Worm (Caenorhabditis elegans) whole organism, L4 larva: ENCODE data around the gene Y27F2A.10.

Source experiments
- R02D3.7 ChIP-seq: fragments of 150-350 bp; sonication (generic microtip); optimal IDR thresholded peaks from 3 replicates; lab custom pipeline; 2014; ENCODE audit warnings: missing biosample characterization, missing genetic modification characterization
- Y48G9A.11 ChIP-seq: fragments of 200-800 bp; sonication (Bioruptor generic); IDR thresholded peaks from 2 replicates; pipeline ENCODE4 v1.3.6; 2022; ENCODE audit warnings: missing genetic modification reagents, missing genetic modification characterization, missing compliant biosample characterization
- aha-1 ChIP-seq: fragments of 150-350 bp; peaks from one replicate; lab custom pipeline; 2014; ENCODE audit warnings: missing biosample characterization, missing genetic modification characterization
- ama-1 ChIP-seq: fragments of 150-350 bp; optimal IDR thresholded peaks from 2 replicates; lab custom pipeline; 2014; ENCODE audit warnings: inconsistent platforms, mixed read lengths
- ceh-20 ChIP-seq: fragments of 200-800 bp; sonication (Bioruptor generic); IDR thresholded peaks from 2 replicates; pipeline ENCODE4 v1.3.6; 2022; ENCODE audit warnings: missing genetic modification reagents, missing genetic modification characterization, missing compliant biosample characterization
- cey-2 ChIP-seq: sonication (generic microtip); optimal IDR thresholded peaks from 3 replicates; lab custom pipeline; 2017; ENCODE audit warnings: missing genetic modification characterization, mild to moderate bottlenecking, missing compliant biosample characterization, antibody characterized with exemption, borderline replicate concordance; ENCODE audit not compliant: insufficient read depth
- daf-19 ChIP-seq: fragments of 200-800 bp; sonication (Bioruptor generic); conservative IDR thresholded peaks from 2 replicates; pipeline ENCODE4 v1.3.6; 2022; ENCODE audit warnings: missing genetic modification characterization, missing compliant biosample characterization
- dmd-6 ChIP-seq: fragments of 200-800 bp; sonication (Bioruptor generic); IDR thresholded peaks from 2 replicates; pipeline ENCODE4 v1.3.6; 2022; ENCODE audit warnings: missing genetic modification reagents, missing genetic modification characterization, missing compliant biosample characterization
- dmd-9 ChIP-seq: fragments of 200-800 bp; sonication (Bioruptor generic); IDR thresholded peaks from 2 replicates; pipeline ENCODE4 v1.3.6; 2022; ENCODE audit warnings: missing genetic modification reagents, missing genetic modification characterization, missing compliant biosample characterization
- fkh-10 ChIP-seq: fragments of 150-350 bp; optimal IDR thresholded peaks from 2 replicates; lab custom pipeline; 2014; ENCODE audit warnings: missing biosample characterization, missing genetic modification reagents, missing genetic modification characterization
- hif-1 ChIP-seq, 2 experiments: sonication (generic microtip); optimal IDR thresholded peaks; 2 replicates each; lab custom pipeline; 2016 to 2017; ENCODE audit warnings: missing compliant biosample characterization in 2 of 2, missing genetic modification characterization in 2 of 2, missing genetic modification reagents in 2 of 2, missing genotype in 2 of 2, mild to moderate bottlenecking in 1 of 2
- hlh-11 ChIP-seq: fragments of 200-800 bp; sonication (Bioruptor generic); optimal IDR thresholded peaks from 2 replicates; lab custom pipeline; 2018; ENCODE audit warnings: mild to moderate bottlenecking, missing genetic modification characterization, missing compliant biosample characterization
- hlh-30 ChIP-seq: sonication (generic microtip); optimal IDR thresholded peaks from 2 replicates; lab custom pipeline; 2017; ENCODE audit warnings: antibody characterized with exemption, mild to moderate bottlenecking, missing genetic modification characterization, missing compliant biosample characterization; ENCODE audit not compliant: insufficient read depth
- lin-13 ChIP-seq: fragments of 150-350 bp; optimal IDR thresholded peaks from 2 replicates; lab custom pipeline; 2014; ENCODE audit warnings: missing biosample characterization, missing genetic modification reagents, missing genetic modification characterization
- lin-15B ChIP-seq: fragments of 150-350 bp; sonication (generic microtip); optimal IDR thresholded peaks from 3 replicates; lab custom pipeline; 2014; ENCODE audit warnings: missing biosample characterization, missing genetic modification characterization
- lin-38 ChIP-seq: fragments of 200-800 bp; sonication (Bioruptor generic); IDR thresholded peaks from 2 replicates; pipeline ENCODE4 v1.3.6; 2022; ENCODE audit warnings: missing genetic modification reagents, missing genetic modification characterization, missing compliant biosample characterization
- madf-5 ChIP-seq, 2 experiments: fragments of 200-800 bp; sonication (Bioruptor generic); IDR thresholded peaks; 2 replicates each; pipeline ENCODE4 v1.3.6; 2022; ENCODE audit warnings: missing compliant biosample characterization in 2 of 2, missing genetic modification characterization in 2 of 2
- madf-9 ChIP-seq: fragments of 200-800 bp; sonication (Bioruptor generic); conservative IDR thresholded peaks from 2 replicates; pipeline ENCODE4 v1.3.6; 2022; ENCODE audit warnings: missing genetic modification reagents, missing genetic modification characterization, missing compliant biosample characterization
- nhr-10 ChIP-seq: fragments of 150-350 bp; optimal IDR thresholded peaks from 2 replicates; lab custom pipeline; 2014; ENCODE audit warnings: missing biosample characterization, missing genetic modification characterization
- nhr-111 ChIP-seq: fragments of 200-800 bp; sonication (Bioruptor generic); optimal IDR thresholded peaks from 2 replicates; lab custom pipeline; 2018; ENCODE audit warnings: mild to moderate bottlenecking, missing genetic modification characterization, missing compliant biosample characterization
- nhr-25 ChIP-seq: sonication (generic microtip); optimal IDR thresholded peaks from 2 replicates; lab custom pipeline; 2017; ENCODE audit warnings: missing genetic modification characterization, mild to moderate bottlenecking, missing compliant biosample characterization, antibody characterized with exemption, moderate library complexity, borderline replicate concordance; ENCODE audit not compliant: insufficient read depth
- nhr-41 ChIP-seq: fragments of 200-800 bp; sonication (Bioruptor generic); IDR thresholded peaks from 2 replicates; pipeline ENCODE4 v1.3.6; 2022; ENCODE audit warnings: missing genetic modification reagents, missing genetic modification characterization, missing compliant biosample characterization
- nhr-6 ChIP-seq: fragments of 150-350 bp; optimal IDR thresholded peaks from 2 replicates; lab custom pipeline; 2014; ENCODE audit warnings: missing biosample characterization, missing genetic modification characterization
- saeg-2 ChIP-seq: fragments of 200-800 bp; sonication (Bioruptor generic); IDR thresholded peaks from 2 replicates; pipeline ENCODE4 v1.3.6; 2022; ENCODE audit warnings: missing genetic modification reagents, missing genetic modification characterization, missing compliant biosample characterization
- sdz-12 ChIP-seq: fragments of 200-800 bp; sonication (Bioruptor generic); optimal IDR thresholded peaks from 2 replicates; lab custom pipeline; 2018; ENCODE audit warnings: mild to moderate bottlenecking, missing genetic modification characterization, missing compliant biosample characterization
- set-16 ChIP-seq: fragments of 200-800 bp; sonication (Bioruptor generic); IDR thresholded peaks from 2 replicates; pipeline ENCODE4 v1.3.6; 2022; ENCODE audit warnings: missing genetic modification reagents, missing genetic modification characterization, missing compliant biosample characterization
- snpc-1.2 ChIP-seq: fragments of 200-800 bp; sonication (Bioruptor generic); IDR thresholded peaks from 2 replicates; pipeline ENCODE4 v1.3.6; 2022; ENCODE audit warnings: missing genetic modification reagents, missing genetic modification characterization, missing compliant biosample characterization
- tra-1 ChIP-seq: fragments of 200-800 bp; sonication (Bioruptor generic); IDR thresholded peaks from 2 replicates; pipeline ENCODE4 v1.3.6; 2022; ENCODE audit warnings: missing genetic modification reagents, missing genetic modification characterization, missing compliant biosample characterization
- unc-62 ChIP-seq, 3 experiments: fragments of 150-350 bp in 1 of 3; sonication (generic microtip); optimal IDR thresholded peaks in 2 of 3; peaks in 1 of 3; 1 replicate in 1 of 3; 2 replicates in 2 of 3; lab custom pipeline; 2014 to 2017; ENCODE audit warnings: missing biosample characterization in 3 of 3, missing genetic modification characterization in 3 of 3, missing genetic modification reagents in 3 of 3, missing genotype in 1 of 3
- zag-1 ChIP-seq: fragments of 150-350 bp; optimal IDR thresholded peaks from 2 replicates; lab custom pipeline; 2014; ENCODE audit warnings: missing biosample characterization, missing genetic modification characterization
- ztf-7 ChIP-seq: fragments of 150-350 bp; optimal IDR thresholded peaks from 2 replicates; lab custom pipeline; 2014; ENCODE audit warnings: missing biosample characterization, missing genetic modification characterization

The Y27F2A.10 gene

ce11 chrII:3156749-3157148 lies 15.3 kb downstream of the Y27F2A.10 start, which contains the start of gene sri-33:
sri-33 (minus strand) TSS chrII:3156849.
- TF ChIP-seq sdz-12 (GFP tag; lab: Kevin White, UChicago) (no peak), aha-1 (peak; percentile 34)

ce11 chrII:3154383-3154782 lies 17.7 kb downstream of the Y27F2A.10 start, which contains the start of gene sri-32:
sri-32 (minus strand) TSS chrII:3154483.
- no peak for TF ChIP-seq tra-1 (GFP tag; lab: Robert Waterston, UW)
- no peak for TF ChIP-seq hif-1 (tag; optimal IDR thresholded peaks at IDR 0.05; lab: Kevin White, UChicago)
- no peak for TF ChIP-seq unc-62 (GFP tag; optimal IDR thresholded peaks at IDR 0.05 in 1 of 2; lab: Kevin White, UChicago)
- TF ChIP-seq unc-62 (tag; optimal IDR thresholded peaks at IDR 0.05; lab: Kevin White, UChicago): no peak
- no peak for TF ChIP-seq nhr-25 (tag; lab: Kevin White, UChicago)
- TF ChIP-seq hlh-11: no peak
- TF ChIP-seq lin-13 (GFP tag; lab: Kevin White, UChicago): no peak
- no peak for TF ChIP-seq daf-19 (GFP tag; lab: Robert Waterston, UW)
- no peak for TF ChIP-seq nhr-41 (GFP tag; lab: Robert Waterston, UW)
- no peak for TF ChIP-seq ama-1 (lab: Kevin White, UChicago)
- TF ChIP-seq lin-15B (tag; lab: Kevin White, UChicago): no peak
- no peak for TF ChIP-seq madf-9
- TF ChIP-seq dmd-9: no peak
- TF ChIP-seq ceh-20 (GFP tag; lab: Robert Waterston, UW): no peak
- TF ChIP-seq nhr-10 (tag; lab: Kevin White, UChicago): no peak

- TF ChIP-seq set-16 (GFP tag; lab: Robert Waterston, UW) (no peak), fkh-10 (GFP tag; lab: Kevin White, UChicago) (no peak), R02D3.7 (no peak), snpc-1.2 (GFP tag; lab: Robert Waterston, UW) (no peak), hlh-30 (tag; lab: Kevin White, UChicago) (no peak), nhr-111 (GFP tag; lab: Kevin White, UChicago) (no peak), nhr-6 (tag; lab: Kevin White, UChicago) (no peak), madf-5 (GFP tag; IDR thresholded peaks at IDR 0.05; lab: Robert Waterston, UW) (no peak)
Measured at ce11 chrII:3151615-3152014, 20.5 kb downstream of the Y27F2A.10 start, which contains the start of the genes T10D4.14 and T10D4.19. T10D4.14 (minus strand) TSS chrII:3151715. T10D4.19 (plus strand) TSS chrII:3151918.

- no peak for TF ChIP-seq Y48G9A.11
- TF ChIP-seq aha-1: peak; percentile 3
Measured at ce11 chrII:3149521-3150190, 22.4 kb downstream of the Y27F2A.10 start, which contains the start of the genes T10D4.11 and T10D4.1. T10D4.11 (minus strand) TSS chrII:3149621. T10D4.1 (plus strand) TSS chrII:3150140.

- TF ChIP-seq sdz-12 (GFP tag; lab: Kevin White, UChicago): no peak
- TF ChIP-seq zag-1: no peak
- no peak for TF ChIP-seq saeg-2 (GFP tag; lab: Robert Waterston, UW)
- TF ChIP-seq unc-62 (GFP tag; optimal IDR thresholded peaks at IDR 0.05 in 1 of 2; lab: Kevin White, UChicago): peak in 1 of 2 experiments; percentile 92
- TF ChIP-seq unc-62 (tag; optimal IDR thresholded peaks at IDR 0.05; lab: Kevin White, UChicago): no peak
Measured at ce11 chrII:3148404-3148803, 23.7 kb downstream of the Y27F2A.10 start.

- TF ChIP-seq lin-15B (tag; lab: Kevin White, UChicago) (no peak), ztf-7 (tag; lab: Kevin White, UChicago) (no peak), lin-13 (GFP tag; lab: Kevin White, UChicago) (no peak), cey-2 (no peak), lin-38 (GFP tag; lab: Robert Waterston, UW) (no peak), unc-62 (GFP tag; optimal IDR thresholded peaks at IDR 0.05 in 1 of 2; lab: Kevin White, UChicago) (peak in 1 of 2 experiments; percentile 45), unc-62 (tag; optimal IDR thresholded peaks at IDR 0.05; lab: Kevin White, UChicago) (no peak), dmd-6 (GFP tag; lab: Robert Waterston, UW) (no peak)
- TF ChIP-seq, all 104 proteins: peak for 1
Measured at ce11 chrII:3145842-3146241, 26.2 kb downstream of the Y27F2A.10 start, which contains the start of gene T10D4.15. T10D4.15 (plus strand) TSS chrII:3146142.
